Worm (Caenorhabditis elegans): ENCODE data around the gene C14C11.2.

DNA sequence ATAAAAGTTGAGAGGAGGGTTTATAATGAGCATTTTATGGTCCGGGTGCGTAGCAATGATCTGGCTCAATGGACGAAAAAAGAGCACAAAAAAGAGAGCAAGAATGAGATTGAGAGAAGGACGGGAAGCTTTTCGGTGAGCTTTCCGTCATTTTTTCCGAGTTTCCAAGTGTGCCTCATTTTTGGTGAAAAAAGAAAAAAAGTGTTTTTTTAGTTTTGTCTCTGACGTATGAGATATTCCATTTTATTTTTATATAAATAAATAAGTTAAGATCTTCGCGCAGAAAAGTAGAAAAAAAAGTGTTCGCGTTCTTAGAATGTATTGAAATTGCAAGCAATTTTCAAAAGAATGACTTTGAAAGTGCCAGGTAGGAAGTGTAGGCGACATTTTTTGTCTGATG is 40.9 kb upstream of the C14C11.2 start, which contains the start of gene memb-2:
- TF ChIP-seq flt-1 (GFP tag; IDR thresholded peaks at IDR 0.05) (no peak), hmg-4 (GFP tag; optimal IDR thresholded peaks at IDR 0.05) (no peak), tbx-11 (GFP tag; IDR thresholded peaks at IDR 0.05) (no peak), hnd-1 (tag; optimal IDR thresholded peaks at IDR 0.05) (no peak), pes-1 (GFP tag; IDR thresholded peaks at IDR 0.05) (no peak), ama-1 (optimal IDR thresholded peaks at IDR 0.05) (no peak), ceh-36 (tag; optimal IDR thresholded peaks at IDR 0.05) (no peak), tra-4 (tag; optimal IDR thresholded peaks at IDR 0.05) (no peak), tbx-37 (GFP tag; conservative IDR thresholded peaks at IDR 0.05) (no peak), ceh-13 (GFP tag; optimal IDR thresholded peaks at IDR 0.05) (no peak), F13C5.2 (tag; optimal IDR thresholded peaks at IDR 0.05) (no peak)
